Worm (Caenorhabditis elegans): ENCODE data around the gene E02A10.4.

- TF ChIP-seq pros-1 (tag; optimal IDR thresholded peaks at IDR 0.05) = no peak
- no peak for TF ChIP-seq unc-55 (GFP tag; optimal IDR thresholded peaks at IDR 0.05)
These were observed 41.6 kb downstream of the E02A10.4 start for ce11 chrV:12526124-12526523.
